Worm (Caenorhabditis elegans) whole organism, L3 larva: Measurements from ENCODE around the gene pals-39.
A peak's percentile ranks its signal among the peaks of the same experiment; 100 is the strongest.

ENCODE experiments used
- R02D3.7 ChIP-seq: fragments of 150-350 bp; optimal IDR thresholded peaks from 2 replicates; lab custom pipeline; 2014; ENCODE audit warnings: missing biosample characterization, missing genetic modification characterization
- aly-2 ChIP-seq: fragments of 150-350 bp; optimal IDR thresholded peaks from 2 replicates; lab custom pipeline; 2014; ENCODE audit warnings: missing biosample characterization, missing genetic modification characterization
- ama-1 ChIP-seq: fragments of 150-350 bp; optimal IDR thresholded peaks from 2 replicates; lab custom pipeline; 2018
- ceh-28 ChIP-seq: fragments of 150-350 bp; optimal IDR thresholded peaks from 2 replicates; lab custom pipeline; 2014; ENCODE audit warnings: missing biosample characterization, missing genetic modification reagents, missing genetic modification characterization
- ceh-9 ChIP-seq: sonication (generic microtip); optimal IDR thresholded peaks from 2 replicates; lab custom pipeline; 2018; ENCODE audit warnings: missing biosample characterization, missing genetic modification characterization
- egl-27 ChIP-seq: sonication (generic microtip); optimal IDR thresholded peaks from 4 replicates; lab custom pipeline; 2017; ENCODE audit warnings: missing biosample characterization, missing genetic modification reagents, missing genetic modification characterization
- egl-5 ChIP-seq: fragments of 150-350 bp; optimal IDR thresholded peaks from 2 replicates; lab custom pipeline; 2017; ENCODE audit warnings: missing biosample characterization, missing genetic modification reagents, missing genetic modification characterization, inconsistent platforms
- elt-1 ChIP-seq: fragments of 150-350 bp; optimal IDR thresholded peaks from 2 replicates; lab custom pipeline; 2014; ENCODE audit warnings: missing biosample characterization, missing genetic modification characterization
- elt-2 ChIP-seq: sonication (generic microtip); optimal IDR thresholded peaks from 2 replicates; lab custom pipeline; 2016; ENCODE audit warnings: missing genetic modification reagents, mild to moderate bottlenecking, missing genetic modification characterization, missing compliant biosample characterization
- elt-3 ChIP-seq, 3 experiments: fragments of 150-350 bp in 1 of 3; sonication (generic microtip) in 2 of 3; optimal IDR thresholded peaks; 2 replicates in 2 of 3; 4 replicates in 1 of 3; lab custom pipeline; 2014 to 2017; ENCODE audit warnings: missing biosample characterization in 3 of 3, missing genetic modification characterization in 3 of 3
- lin-15B ChIP-seq: fragments of 150-350 bp; optimal IDR thresholded peaks from 2 replicates; lab custom pipeline; 2014; ENCODE audit warnings: missing biosample characterization, missing genetic modification characterization
- lsy-12 ChIP-seq: sonication (generic microtip); optimal IDR thresholded peaks from 2 replicates; lab custom pipeline; 2016; ENCODE audit warnings: mild to moderate bottlenecking, missing genetic modification characterization, missing compliant biosample characterization
- mdl-1 ChIP-seq: fragments of 150-350 bp; optimal IDR thresholded peaks from 2 replicates; lab custom pipeline; 2014; ENCODE audit warnings: missing biosample characterization, missing genetic modification characterization
- mml-1 ChIP-seq: fragments of 150-350 bp; sonication (generic microtip); optimal IDR thresholded peaks from 3 replicates; lab custom pipeline; 2014; ENCODE audit warnings: missing biosample characterization, missing genetic modification characterization
- nfya-1 ChIP-seq: sonication (generic microtip); optimal IDR thresholded peaks from 2 replicates; lab custom pipeline; 2017; ENCODE audit warnings: missing genetic modification characterization, mild to moderate bottlenecking, missing compliant biosample characterization, antibody characterized with exemption, moderate library complexity; ENCODE audit not compliant: insufficient read depth
- nhr-12 ChIP-seq: fragments of 150-350 bp; optimal IDR thresholded peaks from 2 replicates; lab custom pipeline; 2014; ENCODE audit warnings: missing biosample characterization, missing genetic modification characterization
- nhr-23 ChIP-seq: fragments of 150-350 bp; optimal IDR thresholded peaks from 2 replicates; lab custom pipeline; 2014; ENCODE audit warnings: missing biosample characterization, missing genetic modification reagents, missing genetic modification characterization
- nhr-25 ChIP-seq: sonication (generic microtip); optimal IDR thresholded peaks from 2 replicates; lab custom pipeline; 2017; ENCODE audit warnings: missing biosample characterization, missing genetic modification characterization
- nhr-28 ChIP-seq: fragments of 150-350 bp; optimal IDR thresholded peaks from 2 replicates; lab custom pipeline; 2014; ENCODE audit warnings: missing biosample characterization, missing genetic modification characterization
- nhr-67 ChIP-seq: fragments of 150-350 bp; optimal IDR thresholded peaks from 2 replicates; lab custom pipeline; 2014; ENCODE audit warnings: missing biosample characterization, missing genetic modification characterization
- nhr-77 ChIP-seq: fragments of 150-350 bp; optimal IDR thresholded peaks from 2 replicates; lab custom pipeline; 2014; ENCODE audit warnings: missing biosample characterization, missing genetic modification characterization
- pha-4 ChIP-seq: fragments of 150-350 bp; optimal IDR thresholded peaks from 2 replicates; lab custom pipeline; 2014; ENCODE audit warnings: missing biosample characterization, missing genetic modification reagents, missing genetic modification characterization
- pqm-1 ChIP-seq: fragments of 150-350 bp; optimal IDR thresholded peaks from 2 replicates; lab custom pipeline; 2017; ENCODE audit warnings: missing biosample characterization, missing genetic modification characterization, inconsistent platforms
- sea-2 ChIP-seq: fragments of 150-350 bp; sonication (generic microtip); optimal IDR thresholded peaks from 4 replicates; lab custom pipeline; 2014; ENCODE audit warnings: missing biosample characterization, missing genetic modification reagents, missing genetic modification characterization
- skn-1 ChIP-seq: fragments of 150-350 bp; optimal IDR thresholded peaks from 2 replicates; lab custom pipeline; 2014; ENCODE audit warnings: missing biosample characterization, missing genetic modification characterization
- snpc-4 ChIP-seq: fragments of 150-350 bp; optimal IDR thresholded peaks from 2 replicates; lab custom pipeline; 2014; ENCODE audit warnings: missing biosample characterization, missing genetic modification characterization
- unc-62 ChIP-seq: fragments of 150-350 bp; sonication (generic microtip); optimal IDR thresholded peaks from 4 replicates; lab custom pipeline; 2014; ENCODE audit warnings: missing biosample characterization, missing genetic modification reagents, missing genetic modification characterization
- zag-1 ChIP-seq: fragments of 150-350 bp; optimal IDR thresholded peaks from 2 replicates; lab custom pipeline; 2014; ENCODE audit warnings: missing biosample characterization, missing genetic modification characterization
- ztf-11 ChIP-seq: fragments of 150-350 bp; optimal IDR thresholded peaks from 2 replicates; lab custom pipeline; 2014; ENCODE audit warnings: missing biosample characterization, missing genetic modification characterization
- ztf-4 ChIP-seq: fragments of 150-350 bp; optimal IDR thresholded peaks from 2 replicates; lab custom pipeline; 2014; ENCODE audit warnings: missing biosample characterization, missing genetic modification characterization

pals-39 gene

DNA sequence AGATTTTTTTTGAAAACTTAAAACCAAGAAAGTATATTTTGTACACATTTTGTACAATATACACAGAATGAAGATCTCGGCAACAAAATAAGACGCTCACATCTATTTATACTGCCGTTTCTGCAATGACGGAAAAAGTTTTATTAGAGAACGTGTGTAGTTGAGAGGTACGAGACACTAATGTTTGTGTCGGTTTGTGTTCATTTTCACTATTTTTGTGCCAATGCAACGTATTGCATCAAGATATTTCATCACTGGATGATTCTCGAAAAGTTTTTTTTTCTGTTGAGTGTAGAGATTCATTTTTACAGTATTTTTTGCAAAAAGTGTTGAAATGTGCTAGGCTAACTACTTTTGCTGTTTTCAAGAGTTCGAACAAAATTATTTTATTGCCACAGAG is 34.7 kb downstream of the pals-39 start:
- TF ChIP-seq mdl-1 (no peak), nfya-1 (tag; lab: Kevin White, UChicago) (peak; percentile 0), pqm-1 (tag; lab: Kevin White, UChicago) (peak; percentile 1), nhr-77 (no peak), pha-4 (tag; lab: Kevin White, UChicago) (peak; percentile 62), lsy-12 (tag; lab: Kevin White, UChicago) (no peak), nhr-67 (tag; lab: Kevin White, UChicago) (no peak), elt-2 (tag; lab: Kevin White, UChicago) (peak; percentile 6), nhr-28 (tag; lab: Kevin White, UChicago) (no peak)

DNA sequence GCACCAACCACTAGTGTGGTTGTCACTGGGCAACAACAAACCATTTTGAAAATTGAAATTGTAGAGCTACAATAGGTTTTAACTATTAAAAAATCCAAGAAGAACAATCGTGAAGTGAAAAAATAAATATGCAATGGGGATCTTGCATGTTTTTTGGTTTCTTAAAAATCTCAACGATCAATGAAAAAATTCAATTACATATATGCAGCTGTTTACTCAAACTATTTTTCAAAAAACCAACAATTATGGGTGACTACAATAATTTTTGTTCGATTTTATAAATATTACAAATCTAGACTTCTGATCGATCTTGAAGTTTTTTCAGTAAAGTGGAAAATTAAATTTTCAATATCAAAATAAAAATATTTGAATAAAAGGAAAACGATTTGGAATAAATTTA is 35.1 kb downstream of the pals-39 start, which contains the start of gene cdr-4:
Gene cdr-4 (minus strand): TSS at position 101 of the 400 bp plus-strand sequence.
- TF ChIP-seq R02D3.7 (tag; lab: Kevin White, UChicago) (no peak), nhr-12 (no peak), elt-1 (no peak), zag-1 (tag; lab: Kevin White, UChicago) (no peak), elt-3 (tag; optimal IDR thresholded peaks at IDR 0.05; lab: Kevin White, UChicago) (no peak), unc-62 (GFP tag; lab: Kevin White, UChicago) (no peak)
- TF ChIP-seq, all 47 proteins: peak for 0

DNA sequence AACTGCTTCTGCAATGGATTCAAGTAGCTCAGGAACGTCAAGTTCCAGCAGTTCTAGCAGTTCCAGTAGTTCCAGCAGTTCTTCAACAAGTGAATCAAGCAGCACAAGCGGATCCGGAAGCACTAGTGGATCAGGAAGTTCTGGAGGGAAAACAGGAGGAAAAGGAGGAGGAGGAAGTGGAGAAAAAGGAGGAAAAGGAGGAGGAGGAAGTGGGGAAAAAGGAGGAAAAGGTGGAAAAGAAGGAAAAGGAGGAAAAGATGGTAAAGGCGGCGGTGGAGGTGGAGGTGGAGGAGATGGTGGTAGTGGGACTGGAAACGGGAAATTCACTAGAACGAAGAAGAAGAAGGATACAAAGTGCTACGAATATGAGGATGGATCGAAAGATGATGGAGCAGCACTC is 37.1 kb downstream of the pals-39 start:
- TF ChIP-seq ztf-4 (tag; lab: Kevin White, UChicago) = no peak
- no peak for TF ChIP-seq ama-1 (lab: Kevin White, UChicago)
- no peak for TF ChIP-seq nhr-12
- no peak for TF ChIP-seq lin-15B (tag; lab: Kevin White, UChicago)
- TF ChIP-seq, all 47 proteins: peak for 0

DNA sequence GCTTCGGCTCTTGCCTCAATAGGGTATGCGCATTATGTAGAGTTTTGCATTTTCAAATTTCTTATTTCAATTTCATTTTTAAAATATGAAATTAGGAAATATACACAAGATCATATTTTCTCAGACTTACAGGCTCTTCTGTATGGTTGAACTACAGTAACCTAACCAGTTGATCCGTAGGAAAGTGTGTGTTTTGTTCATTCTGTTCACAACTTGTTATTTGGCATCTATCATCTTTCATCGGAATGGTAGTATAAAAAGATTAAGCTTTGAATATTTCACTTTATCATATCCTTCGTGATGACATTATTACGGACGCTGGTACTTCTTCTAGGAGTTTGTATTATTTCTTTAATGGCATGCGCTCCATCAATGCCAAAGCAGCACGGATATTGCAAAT is 37.7 kb downstream of the pals-39 start, which contains the start of gene K01D12.10:
Gene K01D12.10 (plus strand): TSS at position 301 of the 400 bp plus-strand sequence.
- TF ChIP-seq nhr-23 = no peak
- TF ChIP-seq ztf-4 (tag; lab: Kevin White, UChicago) = no peak
- TF ChIP-seq R02D3.7 (tag; lab: Kevin White, UChicago) = no peak
- TF ChIP-seq ama-1 (lab: Kevin White, UChicago) = no peak
- no peak for TF ChIP-seq mml-1 (tag; lab: Kevin White, UChicago)
- TF ChIP-seq ceh-9 (tag; lab: Kevin White, UChicago) = no peak
- no peak for TF ChIP-seq elt-1
- no peak for TF ChIP-seq nhr-67 (tag; lab: Kevin White, UChicago)
- no peak for TF ChIP-seq snpc-4 (tag; lab: Kevin White, UChicago)
- no peak for TF ChIP-seq sea-2

DNA sequence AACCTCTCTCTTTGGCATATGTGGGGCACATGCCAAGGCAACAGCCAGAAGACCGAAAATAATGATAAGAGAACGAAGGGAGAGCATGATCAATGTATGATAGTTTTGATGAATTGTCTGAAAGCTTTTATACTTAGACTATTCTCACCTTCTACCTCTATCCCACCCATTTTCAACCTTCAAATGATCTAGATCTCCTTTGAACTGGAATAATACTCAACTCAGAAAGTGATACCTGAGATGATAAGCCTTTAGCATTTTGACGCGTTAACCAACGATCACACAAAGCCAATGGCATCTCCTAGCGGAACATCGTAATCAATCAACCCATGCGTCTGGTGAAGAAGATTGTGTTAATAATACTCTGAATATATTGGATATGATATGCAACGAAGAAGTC is 39.1 kb downstream of the pals-39 start, which contains the start of gene K01D12.9:
Gene K01D12.9 (minus strand): TSS at position 101 of the 400 bp plus-strand sequence.
- TF ChIP-seq nhr-25 (tag; lab: Kevin White, UChicago) (peak; percentile 54), nfya-1 (tag; lab: Kevin White, UChicago) (no peak)

DNA sequence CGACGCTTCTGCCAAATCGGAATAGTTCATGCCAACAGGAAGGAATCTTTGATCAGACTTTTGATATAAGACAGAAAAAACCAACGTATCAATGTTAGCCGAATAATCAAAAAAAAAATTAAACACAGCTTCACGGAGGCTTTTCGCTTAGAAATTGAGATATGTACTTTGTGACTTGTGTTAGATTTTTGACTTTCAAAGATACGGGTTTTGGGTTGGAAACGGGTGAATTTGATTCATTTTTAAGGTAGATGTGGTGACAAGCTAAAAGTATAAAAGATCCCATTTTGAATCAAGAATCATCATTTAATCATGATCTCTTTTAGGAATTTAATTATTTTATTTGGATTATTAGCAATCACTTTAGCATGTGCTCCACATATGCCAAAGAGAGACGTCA is 41.3 kb downstream of the pals-39 start, which contains the start of gene K01D12.8:
Gene K01D12.8 (plus strand): TSS at position 301 of the 400 bp plus-strand sequence.
- no peak for TF ChIP-seq aly-2 (tag; lab: Kevin White, UChicago)

DNA sequence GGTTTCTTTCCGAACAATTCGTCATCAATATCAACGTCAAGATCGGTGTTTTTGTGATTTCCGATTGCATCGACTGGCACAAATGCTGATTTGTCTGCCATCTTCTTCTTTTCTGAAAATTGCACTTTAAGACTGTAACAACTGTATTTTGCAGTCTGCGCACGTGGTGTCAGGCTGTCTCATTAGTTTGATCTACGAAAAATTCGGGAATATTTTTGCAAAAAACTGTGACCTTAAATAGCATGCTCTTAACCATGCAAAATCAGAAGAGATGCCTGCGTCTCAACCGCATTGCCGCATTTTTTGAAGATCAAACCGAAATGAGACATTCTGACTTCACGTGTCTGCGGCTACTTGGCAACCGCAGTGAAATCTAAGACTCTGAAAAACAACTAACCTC is 42.3 kb downstream of the pals-39 start, which contains the start of gene K01D12.7:
Gene K01D12.7 (minus strand): TSS at position 101 of the 400 bp plus-strand sequence.
- TF ChIP-seq unc-62 (GFP tag; lab: Kevin White, UChicago) (no peak), ceh-28 (tag; lab: Kevin White, UChicago) (no peak), zag-1 (tag; lab: Kevin White, UChicago) (no peak), nhr-28 (tag; lab: Kevin White, UChicago) (no peak), elt-3 (tag; optimal IDR thresholded peaks at IDR 0.05; lab: Kevin White, UChicago) (no peak), aly-2 (tag; lab: Kevin White, UChicago) (no peak), nhr-77 (no peak), nhr-12 (no peak), sea-2 (no peak), mdl-1 (no peak), elt-1 (no peak), mml-1 (tag; lab: Kevin White, UChicago) (no peak), egl-27 (tag; lab: Kevin White, UChicago) (no peak), skn-1 (tag; lab: Kevin White, UChicago) (no peak), lin-15B (tag; lab: Kevin White, UChicago) (no peak), snpc-4 (tag; lab: Kevin White, UChicago) (no peak), egl-5 (no peak), ztf-11 (tag; lab: Kevin White, UChicago) (no peak)
